Fruit fly (Drosophila melanogaster): Measurements from ENCODE around the gene DCTN5-p25.

Gene DCTN5-p25

dm6 chr2L:14995594-14996463 lies 9.7 kb upstream of the DCTN5-p25 start:
- TF ChIP-seq CG4318 (GFP tag; optimal IDR thresholded peaks at IDR 0.05) (peak; percentile 87), ss (GFP tag; optimal IDR thresholded peaks at IDR 0.05) (peak; percentile 97), CG8632 (GFP tag; optimal IDR thresholded peaks at IDR 0.05) (peak; percentile 96), Ets96B (tag; optimal IDR thresholded peaks at IDR 0.05) (peak; percentile 98), CG11902 (GFP tag; optimal IDR thresholded peaks at IDR 0.05) (peak; percentile 83), esn (GFP tag; optimal IDR thresholded peaks at IDR 0.05) (peak; percentile 86), CG8319 (GFP tag; optimal IDR thresholded peaks at IDR 0.05) (peak; percentile 86), CG6792 (GFP tag; optimal IDR thresholded peaks at IDR 0.05) (peak; percentile 91), CG32006 (GFP tag; optimal IDR thresholded peaks at IDR 0.05) (peak; percentile 96), Ets21C (GFP tag; optimal IDR thresholded peaks at IDR 0.05) (peak; percentile 66), Gug (GFP tag; IDR thresholded peaks at IDR 0.05) (peak; percentile 94), topi (GFP tag; optimal IDR thresholded peaks at IDR 0.05) (peak; percentile 70), CG10631 (GFP tag; optimal IDR thresholded peaks at IDR 0.05) (peak; percentile 97), CG10669 (GFP tag; optimal IDR thresholded peaks at IDR 0.05) (peak; percentile 95), CG6854 (GFP tag; optimal IDR thresholded peaks at IDR 0.05) (peak; percentile 89), acj6 (GFP tag; optimal IDR thresholded peaks at IDR 0.05) (peak; percentile 95), CG6163 (GFP tag; IDR thresholded peaks at IDR 0.05) (peak; percentile 97), CG34406 (GFP tag; optimal IDR thresholded peaks at IDR 0.05) (peak; percentile 96), Hr38 (GFP tag; optimal IDR thresholded peaks at IDR 0.05) (peak; percentile 13), Eip93F (GFP tag; optimal IDR thresholded peaks at IDR 0.05) (peak; percentile 66), CG31627 (GFP tag; optimal IDR thresholded peaks at IDR 0.05) (peak; percentile 54), pdm3 (GFP tag; optimal IDR thresholded peaks at IDR 0.05) (peak; percentile 79), CG1621 (tag; optimal IDR thresholded peaks at IDR 0.05) (peak; percentile 89), fd59A (GFP tag; optimal IDR thresholded peaks at IDR 0.05) (peak; percentile 95), CG8119 (GFP tag; IDR thresholded peaks at IDR 0.05) (peak; percentile 97), OdsH (GFP tag; optimal IDR thresholded peaks at IDR 0.05) (peak; percentile 95), Smox (GFP tag; optimal IDR thresholded peaks at IDR 0.05) (peak; percentile 71), CG3919 (GFP tag; optimal IDR thresholded peaks at IDR 0.05) (peak; percentile 94), Sox102F (GFP tag; optimal IDR thresholded peaks at IDR 0.05) (peak; percentile 79), Lpt (GFP tag; optimal IDR thresholded peaks at IDR 0.05) (peak; percentile 88), CG3032 (tag; optimal IDR thresholded peaks at IDR 0.05) (peak; percentile 97), CG7368 (GFP tag; optimal IDR thresholded peaks at IDR 0.05) (peak; percentile 89), Eip75B (GFP tag; optimal IDR thresholded peaks at IDR 0.05) (peak; percentile 89), vri (GFP tag; optimal IDR thresholded peaks at IDR 0.05) (peak; percentile 90), spab (GFP tag; optimal IDR thresholded peaks at IDR 0.05) (peak; percentile 94), Eip78C (GFP tag) (peak; percentile 98), CG11762 (GFP tag; optimal IDR thresholded peaks at IDR 0.05; ENCODE audit: insufficient read depth) (peak; percentile 92), cyc (GFP tag; optimal IDR thresholded peaks at IDR 0.05) (peak; percentile 77), Hr4 (GFP tag; optimal IDR thresholded peaks at IDR 0.05) (peak; percentile 89), Blimp-1 (GFP tag; optimal IDR thresholded peaks at IDR 0.05) (peak; percentile 100), dac (GFP tag; optimal IDR thresholded peaks at IDR 0.05) (peak; percentile 77), lz (GFP tag; optimal IDR thresholded peaks at IDR 0.05) (peak; percentile 73), eg (GFP tag; IDR thresholded peaks at IDR 0.05) (peak; percentile 97), net (GFP tag; optimal IDR thresholded peaks at IDR 0.05) (peak; percentile 93), Met (GFP tag; optimal IDR thresholded peaks at IDR 0.05) (peak; percentile 83), achi (GFP tag; optimal IDR thresholded peaks at IDR 0.05) (peak; percentile 95), CG9139 (GFP tag; optimal IDR thresholded peaks at IDR 0.05) (peak; percentile 90), salr (GFP tag; optimal IDR thresholded peaks at IDR 0.05) (peak; percentile 87 to 88), fd85E (GFP tag; optimal IDR thresholded peaks at IDR 0.05) (peak; percentile 63), CG11294 (GFP tag; IDR thresholded peaks at IDR 0.05) (peak; percentile 91)
